Worm (Caenorhabditis elegans) whole organism, L4 larva: ENCODE measurements around the gene tmem-135.

Source experiments
- F10B5.3 ChIP-seq: sonication (generic microtip); optimal IDR thresholded peaks from 2 replicates; lab custom pipeline; 2016; ENCODE audit warnings: mild to moderate bottlenecking, missing genetic modification characterization, missing compliant biosample characterization
- R02D3.7 ChIP-seq: fragments of 150-350 bp; sonication (generic microtip); optimal IDR thresholded peaks from 3 replicates; lab custom pipeline; 2014; ENCODE audit warnings: missing biosample characterization, missing genetic modification characterization
- T20F7.1 ChIP-seq: fragments of 200-800 bp; sonication (Bioruptor generic); optimal IDR thresholded peaks from 2 replicates; lab custom pipeline; 2018; ENCODE audit warnings: mild to moderate bottlenecking, missing genetic modification characterization, missing compliant biosample characterization
- Y5F2A.4 ChIP-seq: fragments of 200-800 bp; sonication (Bioruptor generic); optimal IDR thresholded peaks from 2 replicates; lab custom pipeline; 2018; ENCODE audit warnings: mild to moderate bottlenecking, missing genetic modification characterization, missing compliant biosample characterization
- Y75B8A.6 ChIP-seq: fragments of 200-800 bp; sonication (Bioruptor generic); IDR thresholded peaks from 2 replicates; pipeline ENCODE4 v1.3.6; 2022; ENCODE audit warnings: missing genetic modification reagents, missing genetic modification characterization, missing compliant biosample characterization
- ZK337.2 ChIP-seq: fragments of 200-800 bp; sonication (Bioruptor generic); IDR thresholded peaks from 2 replicates; pipeline ENCODE4 v1.3.6; 2022; ENCODE audit warnings: missing genetic modification reagents, missing genetic modification characterization, missing compliant biosample characterization
- aha-1 ChIP-seq: fragments of 150-350 bp; peaks from one replicate; lab custom pipeline; 2014; ENCODE audit warnings: missing biosample characterization, missing genetic modification characterization
- aly-2 ChIP-seq: sonication (generic microtip); optimal IDR thresholded peaks from 2 replicates; lab custom pipeline; 2018; ENCODE audit warnings: missing biosample characterization, missing genetic modification characterization
- attf-4 ChIP-seq: sonication (generic microtip); optimal IDR thresholded peaks from 3 replicates; lab custom pipeline; 2017; ENCODE audit warnings: missing biosample characterization, missing genetic modification characterization
- ces-1 ChIP-seq: fragments of 150-350 bp; sonication (generic microtip); optimal IDR thresholded peaks from 4 replicates; lab custom pipeline; 2014; ENCODE audit warnings: missing biosample characterization, missing genetic modification reagents, missing genetic modification characterization
- ctbp-1 ChIP-seq: fragments of 200-800 bp; sonication (Bioruptor generic); IDR thresholded peaks from 2 replicates; pipeline ENCODE4 v1.3.6; 2022; ENCODE audit warnings: missing genetic modification reagents, missing genetic modification characterization, missing compliant biosample characterization
- daf-12 ChIP-seq: fragments of 150-350 bp; optimal IDR thresholded peaks from 2 replicates; lab custom pipeline; 2014; ENCODE audit warnings: missing biosample characterization, missing genetic modification reagents, missing genetic modification characterization
- daf-16 ChIP-seq, 3 experiments: sonication (generic microtip); optimal IDR thresholded peaks; 2 replicates each; lab custom pipeline; 2016 to 2017; ENCODE audit warnings: missing genetic modification characterization in 3 of 3, missing genetic modification reagents in 3 of 3, mild to moderate bottlenecking in 2 of 3, missing compliant biosample characterization in 2 of 3, missing biosample characterization in 1 of 3, moderate library complexity in 1 of 3
- dmd-6 ChIP-seq: fragments of 200-800 bp; sonication (Bioruptor generic); IDR thresholded peaks from 2 replicates; pipeline ENCODE4 v1.3.6; 2022; ENCODE audit warnings: missing genetic modification reagents, missing genetic modification characterization, missing compliant biosample characterization
- dpl-1 ChIP-seq: fragments of 150-350 bp; optimal IDR thresholded peaks from 2 replicates; lab custom pipeline; 2014; ENCODE audit warnings: missing biosample characterization, missing genetic modification reagents, missing genetic modification characterization
- dve-1 ChIP-seq: sonication (generic microtip); optimal IDR thresholded peaks from 2 replicates; lab custom pipeline; 2017; ENCODE audit warnings: antibody characterized with exemption, mild to moderate bottlenecking, missing genetic modification characterization, missing compliant biosample characterization; ENCODE audit not compliant: insufficient read depth
- fos-1 ChIP-seq: fragments of 150-350 bp; optimal IDR thresholded peaks from 2 replicates; lab custom pipeline; 2014; ENCODE audit warnings: missing biosample characterization, missing genetic modification characterization
- hlh-11 ChIP-seq: fragments of 200-800 bp; sonication (Bioruptor generic); optimal IDR thresholded peaks from 2 replicates; lab custom pipeline; 2018; ENCODE audit warnings: mild to moderate bottlenecking, missing genetic modification characterization, missing compliant biosample characterization
- hmg-1.1 ChIP-seq: fragments of 200-800 bp; sonication (Bioruptor generic); IDR thresholded peaks from 2 replicates; pipeline ENCODE4 v1.3.6; 2022; ENCODE audit warnings: missing genetic modification reagents, missing genetic modification characterization, missing compliant biosample characterization
- lin-1 ChIP-seq: fragments of 200-800 bp; sonication (Bioruptor generic); IDR thresholded peaks from 2 replicates; pipeline ENCODE4 v1.3.6; 2022; ENCODE audit warnings: missing genetic modification reagents, missing genetic modification characterization, missing compliant biosample characterization
- lin-13 ChIP-seq: fragments of 150-350 bp; optimal IDR thresholded peaks from 2 replicates; lab custom pipeline; 2014; ENCODE audit warnings: missing biosample characterization, missing genetic modification reagents, missing genetic modification characterization
- lin-39 ChIP-seq: fragments of 150-350 bp; optimal IDR thresholded peaks from 2 replicates; lab custom pipeline; 2014; ENCODE audit warnings: missing biosample characterization, missing genetic modification reagents, missing genetic modification characterization
- lir-3 ChIP-seq: sonication (generic microtip); optimal IDR thresholded peaks from 2 replicates; lab custom pipeline; 2016; ENCODE audit warnings: mild to moderate bottlenecking, missing genetic modification characterization, missing compliant biosample characterization
- lsy-2 ChIP-seq, 2 experiments: fragments of 150-350 bp in 1 of 2; sonication (generic microtip) in 1 of 2; optimal IDR thresholded peaks; 2 replicates each; lab custom pipeline; 2014 to 2017; ENCODE audit warnings: missing biosample characterization in 2 of 2, missing genetic modification characterization in 2 of 2
- mdl-1 ChIP-seq, 2 experiments: fragments of 150-350 bp in 1 of 2; sonication (generic microtip) in 1 of 2; optimal IDR thresholded peaks; 2 replicates each; lab custom pipeline; 2014 to 2017; ENCODE audit warnings: missing biosample characterization in 2 of 2, missing genetic modification characterization in 2 of 2
- mxl-2 ChIP-seq: fragments of 200-800 bp; sonication (Bioruptor generic); conservative IDR thresholded peaks from 2 replicates; pipeline ENCODE4 v1.3.6; 2022; ENCODE audit warnings: missing genetic modification reagents, missing genetic modification characterization, missing compliant biosample characterization
- nhr-11 ChIP-seq: fragments of 150-350 bp; optimal IDR thresholded peaks from 2 replicates; lab custom pipeline; 2014; ENCODE audit warnings: missing biosample characterization, missing genetic modification characterization
- nhr-25 ChIP-seq: sonication (generic microtip); optimal IDR thresholded peaks from 2 replicates; lab custom pipeline; 2017; ENCODE audit warnings: missing genetic modification characterization, mild to moderate bottlenecking, missing compliant biosample characterization, antibody characterized with exemption, moderate library complexity, borderline replicate concordance; ENCODE audit not compliant: insufficient read depth
- nhr-42 ChIP-seq: fragments of 200-800 bp; sonication (Bioruptor generic); IDR thresholded peaks from 2 replicates; pipeline ENCODE4 v1.3.6; 2022; ENCODE audit warnings: missing genetic modification characterization, missing compliant biosample characterization
- nhr-6 ChIP-seq: fragments of 150-350 bp; optimal IDR thresholded peaks from 2 replicates; lab custom pipeline; 2014; ENCODE audit warnings: missing biosample characterization, missing genetic modification characterization
- nhr-76 ChIP-seq: fragments of 150-350 bp; optimal IDR thresholded peaks from 2 replicates; lab custom pipeline; 2014; ENCODE audit warnings: missing biosample characterization, missing genetic modification characterization
- pha-4 ChIP-seq, 2 experiments: fragments of 150-350 bp in 1 of 2; fragments of 200-800 bp in 1 of 2; sonication (Bioruptor generic) in 1 of 2; IDR thresholded peaks in 1 of 2; optimal IDR thresholded peaks in 1 of 2; 2 replicates each; pipeline versions ENCODE4 v1.3.6 to Lab custom; 2014 to 2022; ENCODE audit warnings: missing genetic modification characterization in 2 of 2, missing genetic modification reagents in 2 of 2, missing biosample characterization in 1 of 2, missing compliant biosample characterization in 1 of 2
- pqm-1 ChIP-seq: sonication (generic microtip); optimal IDR thresholded peaks from 2 replicates; lab custom pipeline; 2017; ENCODE audit warnings: missing biosample characterization, missing genetic modification characterization
- rbr-2 ChIP-seq: sonication (generic microtip); optimal IDR thresholded peaks from 2 replicates; lab custom pipeline; 2016; ENCODE audit warnings: missing genotype, missing genetic modification characterization, missing compliant biosample characterization
- saeg-2 ChIP-seq: fragments of 200-800 bp; sonication (Bioruptor generic); IDR thresholded peaks from 2 replicates; pipeline ENCODE4 v1.3.6; 2022; ENCODE audit warnings: missing genetic modification reagents, missing genetic modification characterization, missing compliant biosample characterization
- sdz-12 ChIP-seq: fragments of 200-800 bp; sonication (Bioruptor generic); optimal IDR thresholded peaks from 2 replicates; lab custom pipeline; 2018; ENCODE audit warnings: mild to moderate bottlenecking, missing genetic modification characterization, missing compliant biosample characterization
- spr-3 ChIP-seq: fragments of 200-800 bp; sonication (Bioruptor generic); optimal IDR thresholded peaks from 2 replicates; lab custom pipeline; 2018; ENCODE audit warnings: mild to moderate bottlenecking, missing genetic modification characterization, missing compliant biosample characterization
- unc-62 ChIP-seq, 3 experiments: fragments of 150-350 bp in 1 of 3; sonication (generic microtip); optimal IDR thresholded peaks in 2 of 3; peaks in 1 of 3; 1 replicate in 1 of 3; 2 replicates in 2 of 3; lab custom pipeline; 2014 to 2017; ENCODE audit warnings: missing biosample characterization in 3 of 3, missing genetic modification characterization in 3 of 3, missing genetic modification reagents in 3 of 3, missing genotype in 1 of 3
- zfp-2 ChIP-seq: sonication (generic microtip); optimal IDR thresholded peaks from 2 replicates; lab custom pipeline; 2016; ENCODE audit warnings: mild to moderate bottlenecking, missing genetic modification characterization, missing compliant biosample characterization
- zip-11 ChIP-seq: fragments of 200-800 bp; sonication (Bioruptor generic); IDR thresholded peaks from 2 replicates; pipeline ENCODE4 v1.3.6; 2022; ENCODE audit warnings: missing genetic modification characterization, missing compliant biosample characterization
- ztf-7 ChIP-seq: fragments of 150-350 bp; optimal IDR thresholded peaks from 2 replicates; lab custom pipeline; 2014; ENCODE audit warnings: missing biosample characterization, missing genetic modification characterization

tmem-135 gene

DNA sequence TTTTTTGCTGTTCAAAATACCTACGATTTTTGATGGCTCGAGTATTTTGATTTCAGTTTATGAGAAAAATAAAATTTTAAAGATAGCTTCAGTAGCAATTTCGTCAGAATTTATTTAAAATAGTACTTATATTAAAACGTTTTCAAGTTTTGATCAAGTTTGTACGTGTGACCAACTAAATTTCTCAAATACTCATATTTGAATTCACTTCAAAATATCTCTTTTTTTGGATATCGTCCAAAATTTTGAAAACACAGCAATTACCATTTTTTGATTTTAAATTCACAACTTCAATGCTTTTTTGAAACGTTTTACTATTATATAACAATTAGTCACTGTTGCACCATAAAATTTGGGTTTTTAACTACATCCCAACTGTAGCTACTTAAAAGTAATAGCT lies 46.6 kb upstream of the tmem-135 start:
- TF ChIP-seq fos-1 = no peak
- TF ChIP-seq aha-1 = peak; percentile 55
- no peak for TF ChIP-seq lsy-2 (tag; optimal IDR thresholded peaks at IDR 0.05; lab: Kevin White, UChicago)
- TF ChIP-seq Y75B8A.6 (GFP tag; lab: Robert Waterston, UW) = no peak
- TF ChIP-seq lir-3 (tag; lab: Kevin White, UChicago) = no peak
- TF ChIP-seq zfp-2 (tag; lab: Kevin White, UChicago) = no peak
- TF ChIP-seq daf-12 (tag; lab: Kevin White, UChicago) = no peak
- no peak for TF ChIP-seq lin-13 (GFP tag; lab: Kevin White, UChicago)
- TF ChIP-seq nhr-25 (tag; lab: Kevin White, UChicago) = no peak
- TF ChIP-seq R02D3.7 (tag; lab: Kevin White, UChicago) = no peak
- TF ChIP-seq dpl-1 (GFP tag; lab: Kevin White, UChicago) = no peak
- TF ChIP-seq unc-62 (GFP tag; optimal IDR thresholded peaks at IDR 0.05 in 1 of 2; lab: Kevin White, UChicago) = peak in 1 of 2 experiments; percentile 91
- TF ChIP-seq unc-62 (tag; optimal IDR thresholded peaks at IDR 0.05; lab: Kevin White, UChicago) = no peak
- TF ChIP-seq nhr-76 (tag; lab: Kevin White, UChicago) = no peak

- TF ChIP-seq ces-1 (GFP tag; lab: Kevin White, UChicago) (no peak), ZK337.2 (GFP tag; lab: Robert Waterston, UW) (no peak), aha-1 (peak; percentile 74)
Measured at ce11 chrX:4628350-4628749, 45.2 kb upstream of the tmem-135 start.

DNA sequence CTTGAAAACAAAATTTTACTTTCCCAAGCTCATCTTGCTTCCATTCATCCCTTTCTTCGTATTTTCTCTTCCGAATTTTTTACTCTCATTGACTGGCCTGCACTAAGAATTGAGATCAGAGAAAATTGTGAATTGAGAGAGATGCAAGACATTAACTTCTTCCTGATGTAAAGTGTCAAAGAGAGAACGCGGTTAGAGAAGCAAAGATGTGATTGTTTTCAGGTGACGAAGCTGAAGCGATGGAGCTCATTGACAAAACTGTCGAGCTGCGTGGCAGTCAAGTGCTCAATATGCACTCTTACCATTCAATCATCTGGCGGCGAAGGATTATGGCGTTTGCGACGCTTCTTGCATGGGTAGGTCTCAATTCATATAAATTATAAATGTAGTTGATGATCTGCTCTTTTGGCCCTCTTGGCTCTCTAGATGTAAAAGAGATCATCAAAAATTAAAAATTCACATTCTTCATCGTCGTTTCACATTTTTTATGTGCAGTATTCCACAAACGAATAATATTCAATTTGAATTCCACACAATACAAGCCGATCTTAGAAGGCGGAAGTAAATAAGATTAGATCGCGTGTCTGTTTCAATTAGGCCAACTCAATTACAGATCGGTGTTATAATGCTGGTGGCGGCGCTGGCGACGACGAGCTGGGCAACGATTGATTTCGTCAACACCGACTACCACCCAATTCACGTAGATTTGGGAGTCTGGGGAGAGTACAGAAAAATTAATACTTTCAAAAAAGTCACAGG lies 44.5 kb upstream of the tmem-135 start:
- TF ChIP-seq unc-62 (GFP tag; optimal IDR thresholded peaks at IDR 0.05 in 1 of 2; lab: Kevin White, UChicago) = peak in 1 of 2 experiments; percentile 79
- no peak for TF ChIP-seq unc-62 (tag; optimal IDR thresholded peaks at IDR 0.05; lab: Kevin White, UChicago)
- TF ChIP-seq hmg-1.1 (GFP tag; lab: Robert Waterston, UW) = no peak
- peak in 1 of 2 experiments; percentile 24 for TF ChIP-seq daf-16 (GFP tag; optimal IDR thresholded peaks at IDR 0.05; lab: Kevin White, UChicago)
- TF ChIP-seq daf-16 (tag; optimal IDR thresholded peaks at IDR 0.05; lab: Kevin White, UChicago) = no peak
- no peak for TF ChIP-seq nhr-6
- TF ChIP-seq nhr-11 (tag; lab: Kevin White, UChicago) = no peak
- TF ChIP-seq mxl-2 (GFP tag; lab: Robert Waterston, UW) = no peak
- no peak for TF ChIP-seq mdl-1 (tag; optimal IDR thresholded peaks at IDR 0.05; lab: Kevin White, UChicago)
- TF ChIP-seq hlh-11 = no peak
- TF ChIP-seq ztf-7 (tag; lab: Kevin White, UChicago) = no peak
- peak; percentile 20 for TF ChIP-seq aha-1
- TF ChIP-seq lin-39 (tag; lab: Kevin White, UChicago) = no peak
- TF ChIP-seq, all 104 proteins: peak for 3

DNA sequence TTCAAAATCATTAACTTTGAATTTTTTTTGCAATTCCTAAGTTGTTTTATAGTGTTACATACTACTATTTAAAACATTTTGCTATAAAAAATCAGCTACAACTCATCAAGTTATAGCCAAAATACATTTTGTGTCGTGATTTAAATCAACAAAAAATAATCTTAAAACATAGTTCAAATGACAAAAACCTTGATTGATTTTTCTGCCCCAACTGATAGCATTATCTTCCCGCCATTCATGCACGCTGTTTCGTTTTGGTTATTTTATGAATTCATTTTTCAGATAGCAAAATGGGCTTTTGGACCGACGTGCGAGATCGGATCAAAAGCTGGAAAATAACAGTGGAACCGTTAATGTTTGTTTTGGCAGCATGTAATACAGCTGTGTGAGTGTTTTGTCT lies 41.4 kb upstream of the tmem-135 start, which contains the start of gene slcr-46.1:
slcr-46.1 (plus strand) TSS at position 274 of the 400 bp plus-strand sequence.
- TF ChIP-seq unc-62 (GFP tag; optimal IDR thresholded peaks at IDR 0.05 in 1 of 2; lab: Kevin White, UChicago) (no peak), unc-62 (tag; optimal IDR thresholded peaks at IDR 0.05; lab: Kevin White, UChicago) (no peak), F10B5.3 (tag; lab: Kevin White, UChicago) (no peak), dve-1 (tag; lab: Kevin White, UChicago) (peak; percentile 2), pha-4 (GFP tag; IDR thresholded peaks at IDR 0.05; lab: Robert Waterston, UW) (no peak), pha-4 (tag; optimal IDR thresholded peaks at IDR 0.05; lab: Kevin White, UChicago) (no peak), Y5F2A.4 (GFP tag; lab: Kevin White, UChicago) (no peak), lin-1 (GFP tag; lab: Robert Waterston, UW) (no peak), attf-4 (no peak), spr-3 (GFP tag; lab: Kevin White, UChicago) (no peak), mxl-2 (GFP tag; lab: Robert Waterston, UW) (no peak), hlh-11 (peak; percentile 36), lin-39 (tag; lab: Kevin White, UChicago) (no peak), nhr-42 (GFP tag; lab: Robert Waterston, UW) (no peak), lin-13 (GFP tag; lab: Kevin White, UChicago) (no peak), zip-11 (GFP tag; lab: Robert Waterston, UW) (no peak), ctbp-1 (no peak), ztf-7 (tag; lab: Kevin White, UChicago) (no peak), daf-16 (GFP tag; optimal IDR thresholded peaks at IDR 0.05; lab: Kevin White, UChicago) (no peak), daf-16 (tag; optimal IDR thresholded peaks at IDR 0.05; lab: Kevin White, UChicago) (peak; percentile 64), sdz-12 (GFP tag; lab: Kevin White, UChicago) (no peak), pqm-1 (tag; lab: Kevin White, UChicago) (peak; percentile 69), aly-2 (no peak), T20F7.1 (no peak), rbr-2 (tag; lab: Kevin White, UChicago) (no peak), saeg-2 (GFP tag; lab: Robert Waterston, UW) (no peak), dmd-6 (GFP tag; lab: Robert Waterston, UW) (peak; percentile 46; the same call in 1 of the 2 replicates)
